Fruit fly (Drosophila melanogaster) whole organism, embryonic: ENCODE results near the gene ClpP.
A peak's percentile ranks its signal among the peaks of the same experiment; 100 is the strongest.

Experiments
- Adf1 ChIP-seq: fragments of 200-800 bp; sonication (Bioruptor generic); IDR thresholded peaks from 2 replicates; pipeline ENCODE4 v1.3.6; 2022; ENCODE audit warnings: missing biosample characterization, missing genetic modification characterization
- Atf-2 ChIP-seq: fragments of 200-800 bp; sonication (Bioruptor generic); optimal IDR thresholded peaks from 2 replicates; lab custom pipeline; 2016; ENCODE audit warnings: missing biosample characterization, missing genetic modification characterization
- B-H1 ChIP-seq: fragments of 200-800 bp; sonication (Bioruptor generic); IDR thresholded peaks from 3 replicates; pipeline ENCODE4 v1.3.6; 2022; ENCODE audit warnings: missing biosample characterization, missing genetic modification characterization
- B-H2 ChIP-seq: fragments of 200-800 bp; sonication (Bioruptor generic); optimal IDR thresholded peaks from 2 replicates; lab custom pipeline; 2018; ENCODE audit warnings: missing biosample characterization, mild to moderate bottlenecking, missing genetic modification characterization
- CG11456 ChIP-seq: fragments of 200-800 bp; sonication (Bioruptor generic); IDR thresholded peaks from 3 replicates; pipeline ENCODE4 v1.3.6; 2022; ENCODE audit warnings: missing biosample characterization, missing genetic modification characterization
- CG12219 ChIP-seq: fragments of 200-800 bp; sonication (Bioruptor generic); optimal IDR thresholded peaks from 3 replicates; lab custom pipeline; 2018; ENCODE audit warnings: missing biosample characterization, mild to moderate bottlenecking, missing genetic modification characterization
- CG12659 ChIP-seq: fragments of 200-800 bp; sonication (Bioruptor generic); optimal IDR thresholded peaks from 3 replicates; lab custom pipeline; 2017; ENCODE audit warnings: mild to moderate bottlenecking, missing biosample characterization, missing genetic modification reagents, missing genetic modification characterization
- CG14710 ChIP-seq: fragments of 200-800 bp; sonication (Bioruptor generic); optimal IDR thresholded peaks from 3 replicates; lab custom pipeline; 2019; ENCODE audit warnings: missing biosample characterization, mild to moderate bottlenecking, missing genetic modification characterization, moderate library complexity
- CG17385 ChIP-seq: fragments of 200-800 bp; sonication (Bioruptor generic); optimal IDR thresholded peaks from 3 replicates; lab custom pipeline; 2018; ENCODE audit warnings: missing biosample characterization, mild to moderate bottlenecking, missing genetic modification characterization
- CG17829 ChIP-seq: fragments of 200-800 bp; optimal IDR thresholded peaks from 2 replicates; lab custom pipeline; 2019; ENCODE audit warnings: missing biosample characterization, mild to moderate bottlenecking, missing genetic modification characterization, moderate library complexity
- CG18619 ChIP-seq: fragments of 200-800 bp; sonication (Bioruptor generic); optimal IDR thresholded peaks from 3 replicates; lab custom pipeline; 2017; ENCODE audit warnings: missing biosample characterization, mild to moderate bottlenecking, missing genetic modification characterization
- CG2199 ChIP-seq: fragments of 200-800 bp; sonication (Bioruptor generic); IDR thresholded peaks from 3 replicates; pipeline ENCODE4 v1.3.6; 2022; ENCODE audit warnings: missing biosample characterization, missing genetic modification characterization
- CG30431 ChIP-seq: fragments of 200-800 bp; sonication (Bioruptor generic); optimal IDR thresholded peaks from 2 replicates; lab custom pipeline; 2017; ENCODE audit warnings: missing biosample characterization, missing genetic modification characterization
- CG3065 ChIP-seq: fragments of 200-800 bp; sonication (Bioruptor generic); optimal IDR thresholded peaks from 2 replicates; lab custom pipeline; 2016; ENCODE audit warnings: missing biosample characterization, missing genetic modification characterization
- CG3407 ChIP-seq: fragments of 200-800 bp; sonication (Bioruptor generic); optimal IDR thresholded peaks from 2 replicates; lab custom pipeline; 2018; ENCODE audit warnings: missing biosample characterization, mild to moderate bottlenecking, missing genetic modification characterization
- CG34376 ChIP-seq: fragments of 200-800 bp; sonication (Bioruptor generic); optimal IDR thresholded peaks from 2 replicates; lab custom pipeline; 2018; ENCODE audit warnings: missing biosample characterization, mild to moderate bottlenecking, missing genetic modification characterization
- CG4424 ChIP-seq: fragments of 200-800 bp; sonication (Bioruptor generic); optimal IDR thresholded peaks from 3 replicates; lab custom pipeline; 2016; ENCODE audit warnings: missing biosample characterization, missing genetic modification characterization
- CG4707 ChIP-seq: fragments of 200-800 bp; sonication (Bioruptor generic); optimal IDR thresholded peaks from 2 replicates; lab custom pipeline; 2018; ENCODE audit warnings: missing biosample characterization, mild to moderate bottlenecking, missing genetic modification characterization, moderate library complexity
- CG4854 ChIP-seq: fragments of 200-800 bp; sonication (Bioruptor generic); optimal IDR thresholded peaks from 2 replicates; lab custom pipeline; 2016; ENCODE audit warnings: missing biosample characterization, missing genetic modification characterization, inconsistent platforms
- CG6654 ChIP-seq: fragments of 200-800 bp; sonication (Bioruptor generic); optimal IDR thresholded peaks from 2 replicates; lab custom pipeline; 2017; ENCODE audit warnings: missing biosample characterization, mild to moderate bottlenecking, missing genetic modification characterization
- CG7987 ChIP-seq: fragments of 200-800 bp; sonication (Bioruptor generic); optimal IDR thresholded peaks from 2 replicates; lab custom pipeline; 2018; ENCODE audit warnings: missing biosample characterization, mild to moderate bottlenecking, missing genetic modification characterization, moderate library complexity
- CHES-1-like ChIP-seq: fragments of 200-800 bp; sonication (Bioruptor generic); optimal IDR thresholded peaks from 2 replicates; lab custom pipeline; 2016; ENCODE audit warnings: missing biosample characterization, missing genetic modification characterization
- D19B ChIP-seq: fragments of 200-800 bp; sonication (Bioruptor generic); optimal IDR thresholded peaks from 2 replicates; lab custom pipeline; 2017; ENCODE audit warnings: missing biosample characterization, mild to moderate bottlenecking, missing genetic modification characterization
- Dp ChIP-seq: fragments of 200-800 bp; sonication (Bioruptor generic); optimal IDR thresholded peaks from 2 replicates; lab custom pipeline; 2018; ENCODE audit warnings: missing biosample characterization, mild to moderate bottlenecking, missing genetic modification characterization, moderate library complexity
- Ets97D ChIP-seq: fragments of 200-800 bp; sonication (Bioruptor generic); optimal IDR thresholded peaks from 3 replicates; lab custom pipeline; 2016; ENCODE audit warnings: missing biosample characterization, missing genetic modification characterization
- Hsf ChIP-seq: fragments of 200-800 bp; sonication (Bioruptor generic); optimal IDR thresholded peaks from 3 replicates; lab custom pipeline; 2016; ENCODE audit warnings: missing biosample characterization, missing genetic modification characterization
- MESR4 ChIP-seq: fragments of 200-800 bp; sonication (Bioruptor generic); optimal IDR thresholded peaks from 2 replicates; lab custom pipeline; 2018; ENCODE audit warnings: missing biosample characterization, mild to moderate bottlenecking, missing genetic modification characterization, moderate library complexity
- NFAT ChIP-seq: fragments of 200-800 bp; sonication (Bioruptor generic); IDR thresholded peaks from 2 replicates; pipeline ENCODE4 v1.3.6; 2022; ENCODE audit warnings: missing biosample characterization, missing genetic modification characterization
- Side ChIP-seq: fragments of 200-800 bp; sonication (Bioruptor generic); optimal IDR thresholded peaks from 2 replicates; lab custom pipeline; 2016; ENCODE audit warnings: missing biosample characterization, missing genetic modification characterization
- Sox100B ChIP-seq: fragments of 200-800 bp; sonication (Bioruptor generic); optimal IDR thresholded peaks from 3 replicates; lab custom pipeline; 2018; ENCODE audit warnings: missing biosample characterization, mild to moderate bottlenecking, missing genetic modification characterization
- Sry-δ ChIP-seq: fragments of 200-800 bp; sonication (Bioruptor generic); optimal IDR thresholded peaks from 2 replicates; lab custom pipeline; 2016; ENCODE audit warnings: missing biosample characterization, missing genetic modification characterization
- TFAM ChIP-seq: fragments of 200-800 bp; sonication (Bioruptor generic); optimal IDR thresholded peaks from 2 replicates; lab custom pipeline; 2017; ENCODE audit warnings: missing biosample characterization, missing genetic modification characterization, inconsistent platforms
- Trl ChIP-seq, 3 experiments: fragments of >200 bp in 2 of 3; fragments of 200-800 bp in 1 of 3; sonication (Bioruptor generic) in 1 of 3; optimal IDR thresholded peaks; 2 replicates in 1 of 3; 3 replicates in 2 of 3; lab custom pipeline; 2016 to 2017; ENCODE audit warnings: missing biosample characterization in 1 of 3, missing genetic modification characterization in 1 of 3
- Usf ChIP-seq: fragments of 200-800 bp; sonication (Bioruptor generic); optimal IDR thresholded peaks from 2 replicates; lab custom pipeline; 2017; ENCODE audit warnings: missing genotype, missing biosample characterization, missing genetic modification characterization
- ac ChIP-seq: fragments of 200-800 bp; sonication (Bioruptor generic); optimal IDR thresholded peaks from 3 replicates; lab custom pipeline; 2017; ENCODE audit warnings: missing biosample characterization, mild to moderate bottlenecking, missing genetic modification characterization
- cad ChIP-seq: fragments of >200 bp; optimal IDR thresholded peaks from 2 replicates; lab custom pipeline; 2017; ENCODE audit warnings: missing biosample characterization, missing genetic modification characterization
- cas ChIP-seq: fragments of 200-800 bp; sonication (Bioruptor generic); IDR thresholded peaks from 2 replicates; pipeline ENCODE4 v1.3.6; 2022; ENCODE audit warnings: missing biosample characterization, missing genetic modification characterization
- chm ChIP-seq: fragments of 200-800 bp; sonication (Bioruptor generic); IDR thresholded peaks from 2 replicates; pipeline ENCODE4 v1.3.6; 2022; ENCODE audit warnings: missing biosample characterization, missing genetic modification characterization
- fd96Cb ChIP-seq: fragments of 200-800 bp; sonication (Bioruptor generic); optimal IDR thresholded peaks from 2 replicates; lab custom pipeline; 2018; ENCODE audit warnings: missing biosample characterization, mild to moderate bottlenecking, missing genetic modification characterization, moderate library complexity
- her ChIP-seq: fragments of 200-800 bp; sonication (Bioruptor generic); optimal IDR thresholded peaks from 2 replicates; lab custom pipeline; 2016; ENCODE audit warnings: missing biosample characterization, missing genetic modification characterization
- inv ChIP-seq: fragments of 200-800 bp; sonication (Bioruptor generic); IDR thresholded peaks from 2 replicates; pipeline ENCODE4 v1.3.6; 2022; ENCODE audit warnings: missing biosample characterization, missing genetic modification characterization; ENCODE audit not compliant: partially characterized antibody
- klu ChIP-seq: fragments of 200-800 bp; sonication (Bioruptor generic); IDR thresholded peaks from 2 replicates; pipeline ENCODE4 v1.3.6; 2022; ENCODE audit warnings: missing biosample characterization, missing genetic modification characterization
- otp ChIP-seq: fragments of 200-800 bp; sonication (Bioruptor generic); IDR thresholded peaks from 3 replicates; pipeline ENCODE4, ENCODE4 v1.3.6; 2022; ENCODE audit warnings: missing biosample characterization, missing genetic modification characterization
- rib ChIP-seq: fragments of 200-800 bp; sonication (Bioruptor generic); IDR thresholded peaks from 2 replicates; pipeline ENCODE4 v1.3.6; 2022; ENCODE audit warnings: missing biosample characterization, missing genetic modification characterization
- sisA ChIP-seq: fragments of 200-800 bp; sonication (Bioruptor generic); IDR thresholded peaks from 2 replicates; pipeline ENCODE4 v1.3.6; 2022; ENCODE audit warnings: missing biosample characterization, missing genetic modification characterization
- slou ChIP-seq: fragments of 200-800 bp; sonication (Bioruptor generic); optimal IDR thresholded peaks from 3 replicates; lab custom pipeline; 2016; ENCODE audit warnings: missing biosample characterization, missing genetic modification characterization
- stc ChIP-seq: fragments of 200-800 bp; sonication (Bioruptor generic); IDR thresholded peaks from 2 replicates; pipeline ENCODE4 v1.3.6; 2022; ENCODE audit warnings: missing biosample characterization, missing genetic modification characterization
- tap ChIP-seq: fragments of 200-800 bp; optimal IDR thresholded peaks from 3 replicates; lab custom pipeline; 2019; ENCODE audit warnings: missing biosample characterization, mild to moderate bottlenecking, missing genetic modification characterization, moderate library complexity
- tna ChIP-seq: fragments of 200-800 bp; sonication (Bioruptor generic); IDR thresholded peaks from 2 replicates; pipeline ENCODE4 v1.3.6; 2022; ENCODE audit warnings: missing biosample characterization, missing genetic modification characterization; ENCODE audit not compliant: partially characterized antibody
- wor ChIP-seq: fragments of 200-800 bp; sonication (Bioruptor generic); IDR thresholded peaks from 2 replicates; pipeline ENCODE4 v1.3.6; 2022; ENCODE audit warnings: missing biosample characterization, missing genetic modification characterization
- yki ChIP-seq: fragments of >200 bp; optimal IDR thresholded peaks from 3 replicates; lab custom pipeline; 2018

The ClpP gene

dm6 chr2L:10339212-10339721, 17.3 kb upstream of the ClpP start, which contains the start of gene SamDC (continued):
- TF ChIP-seq CG30431 (GFP tag; lab: Kevin White, UChicago), result no peak
- no peak for TF ChIP-seq CHES-1-like (GFP tag; lab: Kevin White, UChicago)
- TF ChIP-seq stc (GFP tag; lab: Robert Waterston, UW), result peak; percentile 64; the same call in 1 of the 2 replicates
- no peak; the same call in 1 of the 2 replicates for TF ChIP-seq chm (GFP tag; lab: Robert Waterston, UW)
- peak; percentile 67; the same call in 2 of the 3 replicates for TF ChIP-seq CG2199 (GFP tag; lab: Robert Waterston, UW)
- TF ChIP-seq Ets97D (GFP tag; lab: Kevin White, UChicago), result peak; percentile 42
- TF ChIP-seq CG12659, result peak; percentile 74
- no peak for TF ChIP-seq CG12219
- TF ChIP-seq slou, result no peak
- no peak for TF ChIP-seq sisA
- no peak for TF ChIP-seq tap (tag; lab: Kevin White, UChicago)
- peak; percentile 71 for TF ChIP-seq CG34376
- peak; percentile 37 for TF ChIP-seq CG17829
- TF ChIP-seq B-H1 (GFP tag; lab: Robert Waterston, UW), result no peak; the same call in 2 of the 3 replicates
- peak; percentile 48 for TF ChIP-seq CG17385
- TF ChIP-seq rib (GFP tag; lab: Robert Waterston, UW), result no peak
- TF ChIP-seq CG7987 (GFP tag; lab: Kevin White, UChicago), result peak; percentile 21
- TF ChIP-seq CG4707, result peak; percentile 8
- peak; percentile 88 for TF ChIP-seq MESR4
- no peak for TF ChIP-seq CG6654 (GFP tag; lab: Kevin White, UChicago)
- TF ChIP-seq CG3407 (GFP tag; lab: Kevin White, UChicago), result no peak
- no peak for TF ChIP-seq CG4854 (GFP tag; lab: Kevin White, UChicago)
- no peak for TF ChIP-seq yki (lab: Kevin White, UChicago)
- peak; percentile 47 for TF ChIP-seq CG14710
- no peak for TF ChIP-seq Usf (GFP tag; lab: Kevin White, UChicago)
- no peak for TF ChIP-seq CG4424 (GFP tag; lab: Kevin White, UChicago)
- TF ChIP-seq Atf-2 (GFP tag; lab: Kevin White, UChicago), result no peak
- TF ChIP-seq klu, result no peak
- peak; percentile 27; the same call in 1 of the 2 replicates for TF ChIP-seq Adf1
- no peak for TF ChIP-seq TFAM
- no peak for TF ChIP-seq CG3065
- no peak for TF ChIP-seq ac (GFP tag; lab: Kevin White, UChicago)
- peak; percentile 47 for TF ChIP-seq Side (GFP tag; lab: Kevin White, UChicago)
- TF ChIP-seq inv (GFP tag; lab: Robert Waterston, UW), result peak; percentile 81
- TF ChIP-seq fd96Cb, result peak; percentile 26
- peak; percentile 17 for TF ChIP-seq Sox100B (GFP tag; lab: Kevin White, UChicago)
- no peak for TF ChIP-seq cad (GFP tag; lab: Kevin White, UChicago)
- no peak for TF ChIP-seq wor (GFP tag; lab: Robert Waterston, UW)
- peak; percentile 36 for TF ChIP-seq Hsf (GFP tag; lab: Kevin White, UChicago)
- no peak for TF ChIP-seq B-H2
- peak; percentile 17 for TF ChIP-seq Dp (GFP tag; lab: Kevin White, UChicago)
- TF ChIP-seq NFAT (GFP tag; lab: Robert Waterston, UW), result peak; percentile 71; the same call in 1 of the 2 replicates
- TF ChIP-seq otp, result no peak
- TF ChIP-seq CG18619, result no peak
- TF ChIP-seq cas, result 0 out of 2 replicates have a peak, but pooled peaks have one; percentile 13
- peak; percentile 77 for TF ChIP-seq tna (GFP tag; lab: Robert Waterston, UW)
- peak; percentile 39 for TF ChIP-seq her (GFP tag; lab: Kevin White, UChicago)
- TF ChIP-seq Sry-δ (GFP tag; lab: Kevin White, UChicago), result peak; percentile 92
- TF ChIP-seq CG11456 (GFP tag; lab: Robert Waterston, UW), result no peak
- no peak for TF ChIP-seq D19B (GFP tag; lab: Kevin White, UChicago)
- no peak for TF ChIP-seq Trl (optimal IDR thresholded peaks at IDR 0.05; lab: Kevin White, UChicago)
- peak; percentile 58 for TF ChIP-seq Trl (GFP tag; optimal IDR thresholded peaks at IDR 0.05; lab: Kevin White, UChicago)
